Fruit fly (Drosophila melanogaster) whole organism, prepupa: Measurements from ENCODE around the gene Myo61F.

ENCODE experiments used
- Blimp-1 ChIP-seq: fragments of 200-800 bp; sonication (Bioruptor generic); optimal IDR thresholded peaks from 3 replicates; lab custom pipeline; 2017; ENCODE audit warnings: missing biosample characterization, missing genetic modification characterization, mild to moderate bottlenecking, moderate library complexity, missing genetic modification reagents
- CG10631 ChIP-seq: fragments of 200-800 bp; sonication (Bioruptor generic); optimal IDR thresholded peaks from 2 replicates; lab custom pipeline; 2016; ENCODE audit warnings: missing biosample characterization, missing genetic modification characterization
- CG10669 ChIP-seq: fragments of 200-800 bp; sonication (Bioruptor generic); optimal IDR thresholded peaks from 3 replicates; lab custom pipeline; 2018; ENCODE audit warnings: missing biosample characterization, mild to moderate bottlenecking, missing genetic modification characterization, moderate library complexity
- CG11294 ChIP-seq: fragments of 200-800 bp; sonication (Bioruptor generic); IDR thresholded peaks from 2 replicates; pipeline ENCODE4 v1.3.6; 2022; ENCODE audit warnings: missing biosample characterization, missing genetic modification characterization
- CG11762 ChIP-seq: fragments of 200-800 bp; sonication (Bioruptor generic); optimal IDR thresholded peaks from 3 replicates; lab custom pipeline; 2016; ENCODE audit warnings: missing biosample characterization, missing genetic modification characterization; ENCODE audit not compliant: insufficient read depth
- CG11902 ChIP-seq: fragments of 200-800 bp; sonication (Bioruptor generic); optimal IDR thresholded peaks from 3 replicates; lab custom pipeline; 2016; ENCODE audit warnings: missing biosample characterization, missing genetic modification characterization
- CG15336 ChIP-seq: fragments of 200-800 bp; sonication (Bioruptor generic); IDR thresholded peaks from 2 replicates; pipeline ENCODE4 v1.3.6; 2022; ENCODE audit warnings: missing biosample characterization, missing genetic modification characterization
- CG1621 ChIP-seq: fragments of 200-800 bp; sonication (Bioruptor generic); optimal IDR thresholded peaks from 3 replicates; lab custom pipeline; 2018; ENCODE audit warnings: missing biosample characterization, mild to moderate bottlenecking, missing genetic modification characterization
- CG16779 ChIP-seq: fragments of 200-800 bp; sonication (Bioruptor generic); optimal IDR thresholded peaks from 3 replicates; lab custom pipeline; 2017; ENCODE audit warnings: missing biosample characterization, mild to moderate bottlenecking, missing genetic modification characterization
- CG31627 ChIP-seq: fragments of 200-800 bp; sonication (Bioruptor generic); optimal IDR thresholded peaks from 3 replicates; lab custom pipeline; 2016; ENCODE audit warnings: missing biosample characterization, missing genetic modification characterization
- CG32006 ChIP-seq: fragments of 200-800 bp; sonication (Bioruptor generic); optimal IDR thresholded peaks from 3 replicates; lab custom pipeline; 2017; ENCODE audit warnings: missing biosample characterization, mild to moderate bottlenecking, missing genetic modification characterization
- CG34406 ChIP-seq: fragments of 200-800 bp; sonication (Bioruptor generic); optimal IDR thresholded peaks from 3 replicates; lab custom pipeline; 2016; ENCODE audit warnings: missing biosample characterization, missing genetic modification characterization
- CG4318 ChIP-seq: fragments of 200-800 bp; sonication (Bioruptor generic); optimal IDR thresholded peaks from 3 replicates; lab custom pipeline; 2017; ENCODE audit warnings: missing biosample characterization, mild to moderate bottlenecking, missing genetic modification characterization
- CG6792 ChIP-seq: fragments of 200-800 bp; sonication (Bioruptor generic); optimal IDR thresholded peaks from 3 replicates; lab custom pipeline; 2016; ENCODE audit warnings: missing biosample characterization, missing genetic modification characterization
- CG8119 ChIP-seq: fragments of 200-800 bp; sonication (Bioruptor generic); IDR thresholded peaks from 3 replicates; pipeline ENCODE4 v1.3.6; 2022; ENCODE audit warnings: missing biosample characterization, missing genetic modification characterization
- CG9139 ChIP-seq: fragments of 200-800 bp; sonication (Bioruptor generic); optimal IDR thresholded peaks from 3 replicates; lab custom pipeline; 2017; ENCODE audit warnings: missing biosample characterization, mild to moderate bottlenecking, missing genetic modification characterization
- Eip78C ChIP-seq: fragments of 200-800 bp; sonication (Bioruptor generic); peaks from one replicate; lab custom pipeline; 2016; ENCODE audit warnings: missing biosample characterization, missing genetic modification characterization
- Eip93F ChIP-seq: fragments of 200-800 bp; sonication (Bioruptor generic); optimal IDR thresholded peaks from 2 replicates; lab custom pipeline; 2016; ENCODE audit warnings: missing biosample characterization, mild to moderate bottlenecking, missing genetic modification characterization
- Ets21C ChIP-seq: fragments of 200-800 bp; sonication (Bioruptor generic); optimal IDR thresholded peaks from 3 replicates; lab custom pipeline; 2016; ENCODE audit warnings: missing biosample characterization, missing genetic modification characterization
- Hr38 ChIP-seq: sonication (Bioruptor generic); optimal IDR thresholded peaks from 2 replicates; lab custom pipeline; 2016; ENCODE audit warnings: missing biosample characterization, missing genetic modification characterization
- Hr39 ChIP-seq: fragments of 200-800 bp; sonication (Bioruptor generic); optimal IDR thresholded peaks from 2 replicates; lab custom pipeline; 2016; ENCODE audit warnings: missing biosample characterization, missing genetic modification characterization
- Met ChIP-seq: fragments of 200-800 bp; sonication (Bioruptor generic); optimal IDR thresholded peaks from 3 replicates; lab custom pipeline; 2016; ENCODE audit warnings: missing biosample characterization, missing genetic modification characterization
- Sox102F ChIP-seq: fragments of 200-800 bp; sonication (Bioruptor generic); optimal IDR thresholded peaks from 2 replicates; lab custom pipeline; 2016; ENCODE audit warnings: missing biosample characterization, mild to moderate bottlenecking, missing genetic modification characterization
- Sox14 ChIP-seq: fragments of 200-800 bp; sonication (Bioruptor generic); optimal IDR thresholded peaks from 3 replicates; lab custom pipeline; 2016; ENCODE audit warnings: missing biosample characterization, missing genetic modification characterization
- Sox15 ChIP-seq: fragments of 200-800 bp; sonication (Bioruptor generic); optimal IDR thresholded peaks from 3 replicates; lab custom pipeline; 2016; ENCODE audit warnings: missing biosample characterization, missing genetic modification characterization
- achi ChIP-seq: fragments of 200-800 bp; sonication (Bioruptor generic); optimal IDR thresholded peaks from 3 replicates; lab custom pipeline; 2016; ENCODE audit warnings: missing biosample characterization, missing genetic modification characterization
- cyc ChIP-seq: fragments of 200-800 bp; sonication (Bioruptor generic); optimal IDR thresholded peaks from 3 replicates; lab custom pipeline; 2016; ENCODE audit warnings: missing biosample characterization, missing genetic modification characterization
- eg ChIP-seq: fragments of 200-800 bp; sonication (Bioruptor generic); IDR thresholded peaks from 3 replicates; pipeline ENCODE4 v1.3.6; 2022; ENCODE audit warnings: missing biosample characterization, missing genetic modification characterization
- esn ChIP-seq: fragments of 200-800 bp; sonication (Bioruptor generic); optimal IDR thresholded peaks from 2 replicates; lab custom pipeline; 2016; ENCODE audit warnings: missing biosample characterization, mild to moderate bottlenecking, missing genetic modification characterization, moderate library complexity
- fd59A ChIP-seq: fragments of 200-800 bp; sonication (Bioruptor generic); optimal IDR thresholded peaks from 2 replicates; lab custom pipeline; 2017; ENCODE audit warnings: missing biosample characterization, mild to moderate bottlenecking, missing genetic modification characterization, missing genetic modification reagents
- fd85E ChIP-seq: fragments of 200-800 bp; sonication (Bioruptor generic); optimal IDR thresholded peaks from 3 replicates; lab custom pipeline; 2016; ENCODE audit warnings: missing biosample characterization, missing genetic modification characterization
- fkh ChIP-seq: fragments of 200-800 bp; sonication (Bioruptor generic); optimal IDR thresholded peaks from 3 replicates; lab custom pipeline; 2017; ENCODE audit warnings: missing biosample characterization, mild to moderate bottlenecking, missing genetic modification characterization, moderate library complexity
- net ChIP-seq: fragments of 200-800 bp; sonication (Bioruptor generic); optimal IDR thresholded peaks from 3 replicates; lab custom pipeline; 2016; ENCODE audit warnings: missing biosample characterization, missing genetic modification characterization
- pdm3 ChIP-seq: fragments of 200-800 bp; sonication (Bioruptor generic); optimal IDR thresholded peaks from 3 replicates; lab custom pipeline; 2016; ENCODE audit warnings: missing biosample characterization, missing genetic modification characterization
- spab ChIP-seq: fragments of 200-800 bp; sonication (Bioruptor generic); optimal IDR thresholded peaks from 2 replicates; lab custom pipeline; 2017; ENCODE audit warnings: missing biosample characterization, mild to moderate bottlenecking, missing genetic modification characterization, missing genetic modification reagents
- ss ChIP-seq, 2 experiments: fragments of 200-800 bp; sonication (Bioruptor generic); optimal IDR thresholded peaks; 2 replicates in 1 of 2; 3 replicates in 1 of 2; lab custom pipeline; 2017 to 2018; ENCODE audit warnings: mild to moderate bottlenecking in 2 of 2, missing biosample characterization in 2 of 2, missing genetic modification characterization in 2 of 2, moderate library complexity in 1 of 2
- svp ChIP-seq: fragments of 200-800 bp; sonication (Bioruptor generic); peaks from one replicate; lab custom pipeline; 2016; ENCODE audit warnings: missing biosample characterization, missing genetic modification characterization
- topi ChIP-seq: fragments of 200-800 bp; sonication (Bioruptor generic); optimal IDR thresholded peaks from 3 replicates; lab custom pipeline; 2016; ENCODE audit warnings: missing biosample characterization, missing genetic modification characterization
- vri ChIP-seq: fragments of 200-800 bp; sonication (Bioruptor generic); optimal IDR thresholded peaks from 3 replicates; lab custom pipeline; 2016; ENCODE audit warnings: missing biosample characterization, mild to moderate bottlenecking, missing genetic modification characterization

Myo61F gene

dm6 chr3L:1320931-1321556 is 2.8 kb downstream of the Myo61F start (continued):
- TF ChIP-seq CG11762 (GFP tag; lab: Kevin White, UChicago) (no peak), CG4318 (GFP tag; lab: Kevin White, UChicago) (no peak), vri (GFP tag; lab: Kevin White, UChicago) (peak; percentile 85), achi (no peak), topi (GFP tag; lab: Kevin White, UChicago) (peak; percentile 8), CG10631 (no peak), CG11294 (GFP tag; lab: Robert Waterston, UW) (no peak), fkh (GFP tag; lab: Kevin White, UChicago) (no peak), CG32006 (GFP tag; lab: Kevin White, UChicago) (no peak), Sox102F (peak; percentile 63), eg (GFP tag; lab: Robert Waterston, UW) (peak; percentile 51; the same call in 2 of the 3 replicates), fd85E (no peak), CG9139 (peak; percentile 43), Sox15 (GFP tag; lab: Kevin White, UChicago) (no peak), pdm3 (GFP tag; lab: Kevin White, UChicago) (no peak), Met (GFP tag; lab: Kevin White, UChicago) (peak; percentile 21), CG31627 (GFP tag; lab: Kevin White, UChicago) (no peak), Hr38 (GFP tag; lab: Kevin White, UChicago) (no peak), net (GFP tag; lab: Kevin White, UChicago) (no peak), esn (GFP tag; lab: Kevin White, UChicago) (peak; percentile 28)

- TF ChIP-seq spab (GFP tag; lab: Kevin White, UChicago) (no peak), CG34406 (GFP tag; lab: Kevin White, UChicago) (no peak), fkh (GFP tag; lab: Kevin White, UChicago) (no peak), Eip93F (no peak), net (GFP tag; lab: Kevin White, UChicago) (no peak), Blimp-1 (GFP tag; lab: Kevin White, UChicago) (no peak), CG10631 (no peak), ss (GFP tag; optimal IDR thresholded peaks at IDR 0.05; lab: Kevin White, UChicago) (no peak), CG6792 (GFP tag; lab: Kevin White, UChicago) (no peak), CG10669 (GFP tag; lab: Kevin White, UChicago) (no peak), CG4318 (GFP tag; lab: Kevin White, UChicago) (no peak)
These were observed 3.9 kb downstream of the Myo61F start for dm6 chr3L:1322159-1322558.

dm6 chr3L:1322706-1323105 is 4.4 kb downstream of the Myo61F start, which contains the start of gene CG9184:
CG9184 (minus strand) TSS chr3L:1322806.
- TF ChIP-seq CG11902 (GFP tag; lab: Kevin White, UChicago) (no peak), CG16779 (tag; lab: Kevin White, UChicago) (no peak), Ets21C (GFP tag; lab: Kevin White, UChicago) (no peak), CG1621 (tag; lab: Kevin White, UChicago) (no peak), CG4318 (GFP tag; lab: Kevin White, UChicago) (no peak), Hr38 (GFP tag; lab: Kevin White, UChicago) (no peak), cyc (GFP tag; lab: Kevin White, UChicago) (no peak), topi (GFP tag; lab: Kevin White, UChicago) (no peak), vri (GFP tag; lab: Kevin White, UChicago) (no peak), achi (no peak), CG15336 (no peak), fd85E (no peak)
- TF ChIP-seq, all 60 proteins: peak for 0

dm6 chr3L:1323136-1323535 is 4.9 kb downstream of the Myo61F start:
- TF ChIP-seq CG31627 (GFP tag; lab: Kevin White, UChicago) (peak; percentile 37), Eip78C (peak; percentile 44), Hr39 (GFP tag; lab: Kevin White, UChicago) (peak; percentile 41), CG15336 (peak; percentile 60), esn (GFP tag; lab: Kevin White, UChicago) (peak; percentile 34), svp (GFP tag; lab: Kevin White, UChicago) (no peak), vri (GFP tag; lab: Kevin White, UChicago) (peak; percentile 38), Sox14 (GFP tag; lab: Kevin White, UChicago) (peak; percentile 31), fd59A (GFP tag; lab: Kevin White, UChicago) (no peak), CG8119 (GFP tag; lab: Robert Waterston, UW) (peak; percentile 35; the same call in 1 of the 3 replicates)
